Fruit fly (Drosophila melanogaster) whole organism, embryonic: ENCODE measurements around the gene Ns4.

Experiments
- Adf1 ChIP-seq: fragments of 200-800 bp; sonication (Bioruptor generic); IDR thresholded peaks from 2 replicates; pipeline ENCODE4 v1.3.6; 2022; ENCODE audit warnings: missing biosample characterization, missing genetic modification characterization
- Aef1 ChIP-seq: fragments of 200-800 bp; sonication (Bioruptor generic); IDR thresholded peaks from 3 replicates; pipeline ENCODE4 v1.3.6; 2022; ENCODE audit warnings: missing biosample characterization, missing genetic modification characterization
- CG11093 ChIP-seq: fragments of 200-800 bp; sonication (Bioruptor generic); IDR thresholded peaks from 3 replicates; pipeline ENCODE4 v1.3.6; 2022; ENCODE audit warnings: missing biosample characterization, missing genetic modification characterization
- CG11247 ChIP-seq: fragments of 200-800 bp; sonication (Bioruptor generic); IDR thresholded peaks from 2 replicates; pipeline ENCODE4 v1.3.6; 2022; ENCODE audit warnings: missing biosample characterization, missing genetic modification characterization
- CG12391 ChIP-seq: fragments of 200-800 bp; sonication (Bioruptor generic); optimal IDR thresholded peaks from 3 replicates; lab custom pipeline; 2018; ENCODE audit warnings: missing biosample characterization, mild to moderate bottlenecking, missing genetic modification characterization, moderate library complexity
- CG33213 ChIP-seq: fragments of 200-800 bp; sonication (Bioruptor generic); optimal IDR thresholded peaks from 3 replicates; lab custom pipeline; 2016; ENCODE audit warnings: missing biosample characterization, missing genetic modification characterization
- CG34376 ChIP-seq: fragments of 200-800 bp; sonication (Bioruptor generic); optimal IDR thresholded peaks from 2 replicates; lab custom pipeline; 2018; ENCODE audit warnings: missing biosample characterization, mild to moderate bottlenecking, missing genetic modification characterization
- CG6272 ChIP-seq: fragments of 200-800 bp; sonication (Bioruptor generic); IDR thresholded peaks from 2 replicates; pipeline ENCODE4 v1.3.6; 2022; ENCODE audit warnings: missing biosample characterization, missing genetic modification characterization
- CG7357 ChIP-seq: fragments of 200-800 bp; sonication (Bioruptor generic); IDR thresholded peaks from 3 replicates; pipeline ENCODE4 v1.3.6; 2022; ENCODE audit warnings: missing biosample characterization, missing genetic modification characterization
- CG7745 ChIP-seq: fragments of 200-800 bp; sonication (Bioruptor generic); optimal IDR thresholded peaks from 2 replicates; lab custom pipeline; 2018; ENCODE audit warnings: missing biosample characterization, mild to moderate bottlenecking, missing genetic modification characterization, moderate library complexity
- CG7963 ChIP-seq: fragments of 200-800 bp; sonication (Bioruptor generic); IDR thresholded peaks from 3 replicates; pipeline ENCODE4 v1.3.6; 2022; ENCODE audit warnings: missing biosample characterization, missing genetic modification characterization; ENCODE audit not compliant: partially characterized antibody
- CG8281 ChIP-seq: fragments of 200-800 bp; sonication (Bioruptor generic); optimal IDR thresholded peaks from 2 replicates; lab custom pipeline; 2018; ENCODE audit warnings: missing biosample characterization, mild to moderate bottlenecking, missing genetic modification characterization, moderate library complexity
- CG8765 ChIP-seq: fragments of 200-800 bp; sonication (Bioruptor generic); IDR thresholded peaks from 2 replicates; pipeline ENCODE4 v1.3.6; 2022; ENCODE audit warnings: missing biosample characterization, missing genetic modification characterization
- CG8944 ChIP-seq: fragments of 200-800 bp; sonication (Bioruptor generic); optimal IDR thresholded peaks from 3 replicates; lab custom pipeline; 2016; ENCODE audit warnings: missing biosample characterization, missing genetic modification characterization
- CG9437 ChIP-seq: fragments of 200-800 bp; sonication (Bioruptor generic); optimal IDR thresholded peaks from 2 replicates; lab custom pipeline; 2018; ENCODE audit warnings: missing biosample characterization, mild to moderate bottlenecking, missing genetic modification characterization
- CG9727 ChIP-seq: fragments of 200-800 bp; sonication (Bioruptor generic); optimal IDR thresholded peaks from 3 replicates; lab custom pipeline; 2017; ENCODE audit warnings: missing biosample characterization, mild to moderate bottlenecking, missing genetic modification characterization
- CkIIα-i1 ChIP-seq: fragments of 200-800 bp; sonication (Bioruptor generic); IDR thresholded peaks from 2 replicates; pipeline ENCODE4 v1.3.6; 2022; ENCODE audit warnings: missing biosample characterization, missing genetic modification characterization
- Dek ChIP-seq: fragments of 200-800 bp; sonication (Bioruptor generic); optimal IDR thresholded peaks from 3 replicates; lab custom pipeline; 2019; ENCODE audit warnings: missing biosample characterization, mild to moderate bottlenecking, missing genetic modification characterization, moderate library complexity
- Dref ChIP-seq: fragments of 200-800 bp; sonication (Bioruptor generic); IDR thresholded peaks from 2 replicates; pipeline ENCODE4 v1.3.6; 2022; ENCODE audit warnings: missing biosample characterization, missing genetic modification characterization
- Drgx ChIP-seq: fragments of 200-800 bp; sonication (Bioruptor generic); IDR thresholded peaks from 2 replicates; pipeline ENCODE4 v1.3.6; 2022; ENCODE audit warnings: missing biosample characterization, missing genetic modification characterization
- Fer1 ChIP-seq: fragments of 200-800 bp; sonication (Bioruptor generic); optimal IDR thresholded peaks from 2 replicates; lab custom pipeline; 2017; ENCODE audit warnings: missing biosample characterization, mild to moderate bottlenecking, missing genetic modification characterization
- Fer2 ChIP-seq: fragments of 200-800 bp; sonication (Bioruptor generic); optimal IDR thresholded peaks from 2 replicates; lab custom pipeline; 2018; ENCODE audit warnings: missing biosample characterization, mild to moderate bottlenecking, missing genetic modification characterization, moderate library complexity
- Fer3 ChIP-seq: fragments of 200-800 bp; sonication (Bioruptor generic); optimal IDR thresholded peaks from 2 replicates; lab custom pipeline; 2018; ENCODE audit warnings: missing biosample characterization, mild to moderate bottlenecking, missing genetic modification characterization, moderate library complexity
- HHEX ChIP-seq: fragments of 200-800 bp; sonication (Bioruptor generic); optimal IDR thresholded peaks from 3 replicates; lab custom pipeline; 2017; ENCODE audit warnings: missing biosample characterization, mild to moderate bottlenecking, missing genetic modification characterization, missing genetic modification reagents
- Hr78 ChIP-seq, 2 experiments: fragments of 200-800 bp in 1 of 2; fragments of >200 bp in 1 of 2; sonication (Bioruptor generic) in 1 of 2; optimal IDR thresholded peaks; 2 replicates each; lab custom pipeline; 2017 to 2019; ENCODE audit warnings: missing biosample characterization in 2 of 2, missing genetic modification characterization in 2 of 2, mild to moderate bottlenecking in 1 of 2, moderate library complexity in 1 of 2
- MTF-1 ChIP-seq: fragments of 200-800 bp; sonication (Bioruptor generic); optimal IDR thresholded peaks from 2 replicates; lab custom pipeline; 2018; ENCODE audit warnings: missing biosample characterization, mild to moderate bottlenecking, missing genetic modification characterization, borderline replicate concordance
- Mad ChIP-seq: fragments of 200-800 bp; sonication (Bioruptor generic); optimal IDR thresholded peaks from 2 replicates; lab custom pipeline; 2016; ENCODE audit warnings: missing biosample characterization, missing genetic modification characterization
- Myb ChIP-seq: fragments of 200-800 bp; sonication (Bioruptor generic); optimal IDR thresholded peaks from 2 replicates; lab custom pipeline; 2016; ENCODE audit warnings: missing biosample characterization, missing genetic modification characterization
- Pdp1 ChIP-seq, 2 experiments: fragments of 200-800 bp; sonication (Bioruptor generic); optimal IDR thresholded peaks; 3 replicates each; lab custom pipeline; 2016; ENCODE audit warnings: missing biosample characterization in 2 of 2, missing genetic modification characterization in 2 of 2, mild to moderate bottlenecking in 1 of 2, moderate library complexity in 1 of 2
- Sry-β ChIP-seq: fragments of 200-800 bp; sonication (Bioruptor generic); optimal IDR thresholded peaks from 2 replicates; lab custom pipeline; 2018; ENCODE audit warnings: missing biosample characterization, mild to moderate bottlenecking, missing genetic modification characterization, moderate library complexity
- bcd ChIP-seq: fragments of 200-800 bp; sonication (Bioruptor generic); optimal IDR thresholded peaks from 2 replicates; lab custom pipeline; 2017; ENCODE audit warnings: missing biosample characterization, mild to moderate bottlenecking, missing genetic modification characterization
- bowl ChIP-seq: fragments of 200-800 bp; sonication (Bioruptor generic); IDR thresholded peaks from 2 replicates; pipeline ENCODE4 v1.3.6; 2022; ENCODE audit warnings: missing biosample characterization, missing genetic modification characterization
- exex ChIP-seq: fragments of 200-800 bp; sonication (Bioruptor generic); optimal IDR thresholded peaks from 4 replicates; lab custom pipeline; 2018; ENCODE audit warnings: missing biosample characterization, mild to moderate bottlenecking, missing genetic modification characterization, moderate library complexity
- fd102C ChIP-seq: fragments of 200-800 bp; sonication (Bioruptor generic); optimal IDR thresholded peaks from 2 replicates; lab custom pipeline; 2018; ENCODE audit warnings: missing biosample characterization, mild to moderate bottlenecking, missing genetic modification characterization, moderate library complexity
- grn ChIP-seq: fragments of 200-800 bp; sonication (Bioruptor generic); optimal IDR thresholded peaks from 3 replicates; lab custom pipeline; 2017; ENCODE audit warnings: missing biosample characterization, missing genetic modification characterization
- mirr ChIP-seq: fragments of 200-800 bp; sonication (Bioruptor generic); optimal IDR thresholded peaks from 3 replicates; lab custom pipeline; 2018; ENCODE audit warnings: missing biosample characterization, mild to moderate bottlenecking, missing genetic modification characterization
- pfk ChIP-seq: fragments of 200-800 bp; sonication (Bioruptor generic); optimal IDR thresholded peaks from 2 replicates; lab custom pipeline; 2018; ENCODE audit warnings: missing biosample characterization, mild to moderate bottlenecking, missing genetic modification characterization, moderate library complexity
- row ChIP-seq: fragments of 200-800 bp; sonication (Bioruptor generic); IDR thresholded peaks from 3 replicates; pipeline ENCODE4 v1.3.6; 2022; ENCODE audit warnings: missing biosample characterization, missing genetic modification characterization
- sens ChIP-seq: fragments of 200-800 bp; sonication (Bioruptor generic); peaks from one replicate; lab custom pipeline; 2016; ENCODE audit warnings: missing biosample characterization, missing genetic modification characterization
- sisA ChIP-seq: fragments of 200-800 bp; sonication (Bioruptor generic); IDR thresholded peaks from 2 replicates; pipeline ENCODE4 v1.3.6; 2022; ENCODE audit warnings: missing biosample characterization, missing genetic modification characterization
- stc ChIP-seq: fragments of 200-800 bp; sonication (Bioruptor generic); IDR thresholded peaks from 2 replicates; pipeline ENCODE4 v1.3.6; 2022; ENCODE audit warnings: missing biosample characterization, missing genetic modification characterization
- unpg ChIP-seq: fragments of 200-800 bp; sonication (Bioruptor generic); optimal IDR thresholded peaks from 3 replicates; lab custom pipeline; 2018; ENCODE audit warnings: missing biosample characterization, mild to moderate bottlenecking, missing genetic modification characterization, moderate library complexity

Gene Ns4

dm6 chr2L:20724024-20724423 is 28.3 kb upstream of the Ns4 start:
- peak; percentile 57 for TF ChIP-seq sens (GFP tag; lab: Kevin White, UChicago)
- TF ChIP-seq Myb (GFP tag; lab: Kevin White, UChicago) = no peak
- TF ChIP-seq Drgx (GFP tag; lab: Robert Waterston, UW) = peak; percentile 45; the same call in 1 of the 2 replicates
- TF ChIP-seq, all 482 proteins: peak for 2

DNA sequence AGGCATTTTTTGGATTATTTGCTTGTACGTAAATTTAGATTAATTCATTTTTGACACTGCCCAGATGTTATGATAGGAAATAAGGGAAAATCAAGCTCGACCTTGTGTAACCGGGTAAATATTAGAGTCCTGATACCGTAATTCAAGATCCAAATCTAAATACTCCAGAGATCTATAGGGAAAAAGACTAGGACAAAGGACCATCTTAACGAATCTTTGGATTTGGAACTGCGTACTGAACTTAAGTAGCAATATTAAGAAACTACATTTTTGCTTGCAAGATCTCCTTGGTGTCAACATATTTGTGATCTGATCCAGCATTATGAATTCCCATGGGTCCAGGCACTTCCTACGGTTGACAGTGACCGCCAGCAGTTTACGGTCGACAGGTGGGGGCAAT is 25.8 kb upstream of the Ns4 start, which contains the start of gene CG9316:
CG9316 (minus strand) TSS at position 101 of the 400 bp plus-strand sequence.
- TF ChIP-seq Adf1 (GFP tag; lab: Robert Waterston, UW) (no peak), Mad (no peak), Pdp1 (GFP tag; optimal IDR thresholded peaks at IDR 0.05; lab: Kevin White, UChicago) (no peak), unpg (no peak), CG7963 (GFP tag; lab: Robert Waterston, UW) (no peak)
- TF ChIP-seq, all 482 proteins: peak for 0

dm6 chr2L:20730182-20730581 is 22.1 kb upstream of the Ns4 start, which contains the start of gene CarT:
TSS of gene CarT (minus strand) at chr2L:20730282.
- TF ChIP-seq CG11247 (GFP tag; lab: Robert Waterston, UW) (no peak), CG6272 (GFP tag; lab: Robert Waterston, UW) (no peak), Aef1 (GFP tag; lab: Robert Waterston, UW) (no peak), Fer1 (no peak), sisA (GFP tag; lab: Robert Waterston, UW) (no peak)

DNA sequence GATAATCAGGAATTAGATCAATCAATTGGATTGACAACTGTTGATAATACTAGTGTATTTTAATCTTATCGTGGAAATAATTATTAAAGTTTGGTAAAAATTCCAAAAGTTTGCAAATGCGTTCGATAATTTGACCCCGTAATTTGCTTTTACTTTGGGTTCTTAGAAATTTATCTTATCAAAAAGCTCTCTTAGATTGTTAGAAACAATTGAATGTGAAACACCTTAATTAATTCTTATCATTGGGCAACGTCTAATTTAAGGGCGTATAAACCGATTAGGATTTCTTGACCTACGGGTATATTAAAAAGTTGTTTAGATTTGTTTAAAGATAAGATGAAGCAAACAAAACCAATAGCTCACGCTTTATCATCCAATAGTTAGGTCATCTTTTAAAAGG is 19.3 kb upstream of the Ns4 start:
- TF ChIP-seq exex = peak; percentile 97
- peak in 1 of 2 experiments; percentile 56 for TF ChIP-seq Hr78 (GFP tag; optimal IDR thresholded peaks at IDR 0.05; lab: Kevin White, UChicago)
- no peak for TF ChIP-seq CG11093 (GFP tag; lab: Robert Waterston, UW)
- no peak for TF ChIP-seq CG12391
- TF ChIP-seq CG34376 (GFP tag; lab: Kevin White, UChicago) = peak; percentile 4
- TF ChIP-seq Sry-β (GFP tag; lab: Kevin White, UChicago) = no peak
- TF ChIP-seq row (GFP tag; lab: Robert Waterston, UW) = no peak
- TF ChIP-seq pfk (GFP tag; lab: Kevin White, UChicago) = peak; percentile 81
- TF ChIP-seq grn = peak; percentile 63
- TF ChIP-seq mirr (GFP tag; lab: Kevin White, UChicago) = peak; percentile 33
- no peak for TF ChIP-seq CG9437 (GFP tag; lab: Kevin White, UChicago)

- TF ChIP-seq CG8944 (peak; percentile 23), Dek (tag; lab: Kevin White, UChicago) (peak; percentile 18), bowl (GFP tag; lab: Robert Waterston, UW) (no peak), fd102C (no peak), Fer3 (tag; lab: Kevin White, UChicago) (no peak), CG8765 (GFP tag; lab: Robert Waterston, UW) (no peak), CG7357 (GFP tag; lab: Robert Waterston, UW) (no peak), CG33213 (GFP tag; lab: Kevin White, UChicago) (no peak), stc (GFP tag; lab: Robert Waterston, UW) (no peak), Fer2 (tag; lab: Kevin White, UChicago) (no peak), CG7963 (GFP tag; lab: Robert Waterston, UW) (no peak), MTF-1 (no peak), Dref (peak; percentile 46), Drgx (GFP tag; lab: Robert Waterston, UW) (no peak), exex (no peak), CG8281 (tag; lab: Kevin White, UChicago) (no peak), HHEX (peak; percentile 21), CG6272 (GFP tag; lab: Robert Waterston, UW) (0 out of 2 replicates have a peak, but pooled peaks have one; percentile 27), CG7745 (tag; lab: Kevin White, UChicago) (no peak), CG9727 (GFP tag; lab: Kevin White, UChicago) (no peak), bcd (no peak), Myb (GFP tag; lab: Kevin White, UChicago) (no peak), CkIIα-i1 (no peak)
Measured at dm6 chr2L:20734066-20734686, 18.1 kb upstream of the Ns4 start, which contains the start of gene TM9SF2. TSS of gene TM9SF2 (minus strand) at chr2L:20734309.
